ENCODE assay signal across 1 fruit fly cellular context in the genomic region with DNA sequence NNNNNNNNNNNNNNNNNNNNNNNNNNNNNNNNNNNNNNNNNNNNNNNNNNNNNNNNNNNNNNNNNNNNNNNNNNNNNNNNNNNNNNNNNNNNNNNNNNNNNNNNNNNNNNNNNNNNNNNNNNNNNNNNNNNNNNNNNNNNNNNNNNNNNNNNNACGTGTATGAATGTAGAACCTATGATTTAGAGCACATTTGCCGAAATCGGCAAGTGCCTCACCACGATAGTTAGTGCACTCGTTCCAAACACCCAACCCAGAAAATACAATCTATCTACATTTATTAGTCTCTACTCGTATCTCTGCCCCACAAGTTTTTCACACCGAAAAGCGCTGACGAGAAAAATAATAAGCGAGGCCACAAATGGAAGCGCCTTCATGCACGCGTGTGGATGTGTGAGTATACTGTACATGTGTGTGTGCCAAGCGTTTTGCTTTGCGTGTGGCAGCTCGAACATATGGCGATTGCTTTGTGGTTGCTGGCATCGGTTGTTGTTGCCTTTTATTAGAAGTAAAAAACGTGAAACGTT.
TF ChIP-seq lines count a peak whose summit lies in the region.

No protein-coding gene starts in this region.

TF ChIP-seq in whole organism, embryonic, 481 proteins besides CTCF, POLR2A, EP300 and RAD21 (continued from another document and continues in another):
- TF ChIP-seq pita (GFP tag; optimal IDR thresholded peaks at IDR 0.05; lab: Kevin White, UChicago): no peak
- TF ChIP-seq ATbp (GFP tag; optimal IDR thresholded peaks at IDR 0.05; lab: Kevin White, UChicago): no peak
- TF ChIP-seq Gsc (GFP tag; IDR thresholded peaks at IDR 0.05; lab: Robert Waterston, UW): no peak
- TF ChIP-seq Fer3 (tag; optimal IDR thresholded peaks at IDR 0.05; lab: Kevin White, UChicago): no peak
- peak; percentile 8 for TF ChIP-seq CG9727 (GFP tag; optimal IDR thresholded peaks at IDR 0.05; lab: Kevin White, UChicago)
- TF ChIP-seq Sry-δ (GFP tag; optimal IDR thresholded peaks at IDR 0.05; lab: Kevin White, UChicago): no peak
- TF ChIP-seq az2 (GFP tag; optimal IDR thresholded peaks at IDR 0.05; lab: Kevin White, UChicago): no peak
- TF ChIP-seq stwl (tag; optimal IDR thresholded peaks at IDR 0.05; lab: Kevin White, UChicago): no peak
- no peak for TF ChIP-seq vvl (GFP tag; IDR thresholded peaks at IDR 0.05; lab: Robert Waterston, UW)
- peak; percentile 9 for TF ChIP-seq Ssrp (tag; optimal IDR thresholded peaks at IDR 0.05; lab: Kevin White, UChicago)
- no peak for TF ChIP-seq CG7963 (GFP tag; IDR thresholded peaks at IDR 0.05; lab: Robert Waterston, UW; ENCODE audit: partially characterized antibody)
- no peak for TF ChIP-seq Nf-YA (GFP tag; IDR thresholded peaks at IDR 0.05; lab: Robert Waterston, UW)
- peak; percentile 39 for TF ChIP-seq NfI (GFP tag; optimal IDR thresholded peaks at IDR 0.05; lab: Kevin White, UChicago)
- TF ChIP-seq CG13894 (tag; optimal IDR thresholded peaks at IDR 0.05; lab: Kevin White, UChicago): no peak
- peak; percentile 23; the same call in 1 of the 2 replicates for TF ChIP-seq E2f1 (GFP tag; IDR thresholded peaks at IDR 0.05; lab: Robert Waterston, UW)
- no peak for TF ChIP-seq sr (GFP tag; IDR thresholded peaks at IDR 0.05; lab: Robert Waterston, UW)
- no peak for TF ChIP-seq ash1 (GFP tag; optimal IDR thresholded peaks at IDR 0.05; lab: Kevin White, UChicago)
- no peak for TF ChIP-seq Dfd (GFP tag; optimal IDR thresholded peaks at IDR 0.05; lab: Kevin White, UChicago)
- TF ChIP-seq CG9876 (GFP tag; optimal IDR thresholded peaks at IDR 0.05; lab: Kevin White, UChicago): no peak
- TF ChIP-seq lilli (GFP tag; optimal IDR thresholded peaks at IDR 0.05; lab: Kevin White, UChicago): peak; percentile 3
- TF ChIP-seq CG15696 (tag; optimal IDR thresholded peaks at IDR 0.05; lab: Kevin White, UChicago): no peak
- TF ChIP-seq sug (tag; optimal IDR thresholded peaks at IDR 0.05; lab: Kevin White, UChicago): peak; percentile 93
- TF ChIP-seq CrebB (tag; optimal IDR thresholded peaks at IDR 0.05; lab: Kevin White, UChicago): no peak
- peak; percentile 62 for TF ChIP-seq CG12769 (tag; optimal IDR thresholded peaks at IDR 0.05; lab: Kevin White, UChicago)
- TF ChIP-seq Neu2 (GFP tag; optimal IDR thresholded peaks at IDR 0.05; lab: Kevin White, UChicago; ENCODE audit: borderline replicate concordance): no peak
- TF ChIP-seq B-H1 (GFP tag; IDR thresholded peaks at IDR 0.05; lab: Robert Waterston, UW): no peak
- no peak for TF ChIP-seq CG3281 (GFP tag; optimal IDR thresholded peaks at IDR 0.05; lab: Kevin White, UChicago)
- TF ChIP-seq CG1529 (GFP tag; optimal IDR thresholded peaks at IDR 0.05; lab: Kevin White, UChicago): no peak
- TF ChIP-seq CG8765 (GFP tag; IDR thresholded peaks at IDR 0.05; lab: Robert Waterston, UW): no peak
- TF ChIP-seq nerfin-1 (tag; optimal IDR thresholded peaks at IDR 0.05; lab: Kevin White, UChicago): no peak
- TF ChIP-seq cg (GFP tag; optimal IDR thresholded peaks at IDR 0.05; lab: Kevin White, UChicago): peak; percentile 86
- TF ChIP-seq Mrtf (GFP tag; IDR thresholded peaks at IDR 0.05; lab: Robert Waterston, UW): no peak
- TF ChIP-seq CG14441 (GFP tag; IDR thresholded peaks at IDR 0.05; lab: Robert Waterston, UW): peak; percentile 53
- TF ChIP-seq run (tag; optimal IDR thresholded peaks at IDR 0.05; lab: Kevin White, UChicago): peak; percentile 17
- TF ChIP-seq chn (GFP tag; optimal IDR thresholded peaks at IDR 0.05; lab: Kevin White, UChicago): no peak
- TF ChIP-seq hth (optimal IDR thresholded peaks at IDR 0.05; lab: Kevin White, UChicago): no peak
- no peak for TF ChIP-seq emc (GFP tag; optimal IDR thresholded peaks at IDR 0.05; lab: Kevin White, UChicago)
- TF ChIP-seq D19A (tag; optimal IDR thresholded peaks at IDR 0.05; lab: Kevin White, UChicago): no peak
- TF ChIP-seq CG5245 (GFP tag; optimal IDR thresholded peaks at IDR 0.05; lab: Kevin White, UChicago): no peak
- TF ChIP-seq H15 (GFP tag; IDR thresholded peaks at IDR 0.05; lab: Robert Waterston, UW): no peak
- TF ChIP-seq CG34422 (GFP tag; IDR thresholded peaks at IDR 0.05; lab: Robert Waterston, UW): no peak
- no peak for TF ChIP-seq Side (GFP tag; optimal IDR thresholded peaks at IDR 0.05; lab: Kevin White, UChicago)
- TF ChIP-seq Dip3 (GFP tag; optimal IDR thresholded peaks at IDR 0.05; lab: Kevin White, UChicago): no peak
- TF ChIP-seq CG4617 (GFP tag; optimal IDR thresholded peaks at IDR 0.05; lab: Kevin White, UChicago; ENCODE audit: borderline replicate concordance): no peak
- TF ChIP-seq Hsf (GFP tag; optimal IDR thresholded peaks at IDR 0.05; lab: Kevin White, UChicago): peak; percentile 4
- TF ChIP-seq fd3F (GFP tag; optimal IDR thresholded peaks at IDR 0.05; lab: Kevin White, UChicago): no peak
- TF ChIP-seq pros (GFP tag; optimal IDR thresholded peaks at IDR 0.05; lab: Kevin White, UChicago): no peak
- TF ChIP-seq Oaz (GFP tag; IDR thresholded peaks at IDR 0.05; lab: Robert Waterston, UW): no peak
- peak; percentile 57; the same call in 2 of the 4 replicates for TF ChIP-seq Dll (GFP tag; IDR thresholded peaks at IDR 0.05; lab: Robert Waterston, UW; ENCODE audit: partially characterized antibody)
- no peak for TF ChIP-seq Dbx (GFP tag; IDR thresholded peaks at IDR 0.05; lab: Robert Waterston, UW)
- TF ChIP-seq BtbVII (GFP tag; optimal IDR thresholded peaks at IDR 0.05; lab: Kevin White, UChicago): no peak
- no peak for TF ChIP-seq CG14667 (GFP tag; IDR thresholded peaks at IDR 0.05; lab: Robert Waterston, UW)
- TF ChIP-seq CG2116 (GFP tag; optimal IDR thresholded peaks at IDR 0.05; lab: Kevin White, UChicago): no peak
- TF ChIP-seq CG5180 (GFP tag; optimal IDR thresholded peaks at IDR 0.05; lab: Kevin White, UChicago): no peak
- TF ChIP-seq CG7928 (GFP tag; optimal IDR thresholded peaks at IDR 0.05; lab: Kevin White, UChicago): no peak
- no peak for TF ChIP-seq CG3838 (GFP tag; optimal IDR thresholded peaks at IDR 0.05; lab: Kevin White, UChicago)
- no peak for TF ChIP-seq CG17361 (GFP tag; IDR thresholded peaks at IDR 0.05; lab: Robert Waterston, UW)
- peak; percentile 41 for TF ChIP-seq lmd (GFP tag; IDR thresholded peaks at IDR 0.05; lab: Robert Waterston, UW)
- no peak for TF ChIP-seq CG6254 (GFP tag; optimal IDR thresholded peaks at IDR 0.05; lab: Kevin White, UChicago)
- TF ChIP-seq CG9609 (GFP tag; optimal IDR thresholded peaks at IDR 0.05; lab: Kevin White, UChicago): no peak
- peak; percentile 1 for TF ChIP-seq CG8281 (tag; optimal IDR thresholded peaks at IDR 0.05; lab: Kevin White, UChicago)
- TF ChIP-seq CG2129 (GFP tag; IDR thresholded peaks at IDR 0.05; lab: Robert Waterston, UW; ENCODE audit: partially characterized antibody): no peak
- TF ChIP-seq eyg (GFP tag; optimal IDR thresholded peaks at IDR 0.05; lab: Kevin White, UChicago): no peak
- no peak for TF ChIP-seq ab (GFP tag; optimal IDR thresholded peaks at IDR 0.05; lab: Kevin White, UChicago)
- TF ChIP-seq Mad (GFP tag; optimal IDR thresholded peaks at IDR 0.05; lab: Kevin White, UChicago): no peak
- TF ChIP-seq CG12391 (tag; optimal IDR thresholded peaks at IDR 0.05; lab: Kevin White, UChicago): no peak
- TF ChIP-seq jumu (GFP tag; optimal IDR thresholded peaks at IDR 0.05; lab: Kevin White, UChicago): no peak
- no peak for TF ChIP-seq Dp (GFP tag; optimal IDR thresholded peaks at IDR 0.05; lab: Kevin White, UChicago)
- TF ChIP-seq CG6813 (GFP tag; optimal IDR thresholded peaks at IDR 0.05; lab: Kevin White, UChicago): no peak
- TF ChIP-seq Camta (GFP tag; optimal IDR thresholded peaks at IDR 0.05; lab: Kevin White, UChicago): no peak
- no peak for TF ChIP-seq hbn (GFP tag; IDR thresholded peaks at IDR 0.05; lab: Robert Waterston, UW; ENCODE audit: partially characterized antibody)
- TF ChIP-seq so (GFP tag; IDR thresholded peaks at IDR 0.05; lab: Robert Waterston, UW): no peak
- TF ChIP-seq tll (GFP tag; optimal IDR thresholded peaks at IDR 0.05; lab: Kevin White, UChicago): no peak
- TF ChIP-seq kah (GFP tag; optimal IDR thresholded peaks at IDR 0.05; lab: Kevin White, UChicago): no peak
- peak; percentile 23 for TF ChIP-seq CG18262 (tag; optimal IDR thresholded peaks at IDR 0.05; lab: Kevin White, UChicago)
- TF ChIP-seq CG3407 (GFP tag; optimal IDR thresholded peaks at IDR 0.05; lab: Kevin White, UChicago): no peak
- TF ChIP-seq Opbp (GFP tag; IDR thresholded peaks at IDR 0.05; lab: Robert Waterston, UW; ENCODE audit: partially characterized antibody): no peak
- TF ChIP-seq lab (GFP tag; optimal IDR thresholded peaks at IDR 0.05; lab: Kevin White, UChicago): peak; percentile 26
- TF ChIP-seq Kr (GFP tag; optimal IDR thresholded peaks at IDR 0.05; lab: Kevin White, UChicago): no peak
- TF ChIP-seq HmgD (GFP tag; optimal IDR thresholded peaks at IDR 0.05; lab: Kevin White, UChicago): no peak
- peak; percentile 18 for TF ChIP-seq CG7839 (tag; optimal IDR thresholded peaks at IDR 0.05; lab: Kevin White, UChicago)
- TF ChIP-seq phol (tag; optimal IDR thresholded peaks at IDR 0.05; lab: Kevin White, UChicago): no peak
- TF ChIP-seq sens-2 (GFP tag; IDR thresholded peaks at IDR 0.05; lab: Robert Waterston, UW): no peak
- TF ChIP-seq Sry-β (GFP tag; optimal IDR thresholded peaks at IDR 0.05; lab: Kevin White, UChicago): peak; percentile 9
- TF ChIP-seq gsb (GFP tag; IDR thresholded peaks at IDR 0.05; lab: Robert Waterston, UW): no peak
- no peak for TF ChIP-seq gfzf (GFP tag; optimal IDR thresholded peaks at IDR 0.05; lab: Kevin White, UChicago)
- no peak for TF ChIP-seq CG3847 (GFP tag; IDR thresholded peaks at IDR 0.05; lab: Robert Waterston, UW)
- no peak for TF ChIP-seq lola (GFP tag; optimal IDR thresholded peaks at IDR 0.05; lab: Kevin White, UChicago)
- no peak for TF ChIP-seq CG15479 (GFP tag; optimal IDR thresholded peaks at IDR 0.05; lab: Kevin White, UChicago)
- no peak for TF ChIP-seq CG12942 (GFP tag; optimal IDR thresholded peaks at IDR 0.05; lab: Kevin White, UChicago)
- TF ChIP-seq CG16815 (GFP tag; optimal IDR thresholded peaks at IDR 0.05; lab: Kevin White, UChicago): no peak
- peak; percentile 20 for TF ChIP-seq CG13424 (tag; optimal IDR thresholded peaks at IDR 0.05; lab: Kevin White, UChicago)
- TF ChIP-seq CG14050 (GFP tag; IDR thresholded peaks at IDR 0.05; lab: Robert Waterston, UW): no peak
- TF ChIP-seq aop (GFP tag; IDR thresholded peaks at IDR 0.05; lab: Robert Waterston, UW): no peak
- TF ChIP-seq NFAT (GFP tag; IDR thresholded peaks at IDR 0.05; lab: Robert Waterston, UW): no peak
- no peak for TF ChIP-seq CG31224 (GFP tag; IDR thresholded peaks at IDR 0.05; lab: Robert Waterston, UW)
- TF ChIP-seq insv (GFP tag; optimal IDR thresholded peaks at IDR 0.05; lab: Kevin White, UChicago): no peak
- TF ChIP-seq dpn (GFP tag; optimal IDR thresholded peaks at IDR 0.05; lab: Kevin White, UChicago): peak in 1 of 2 experiments; percentile 4
- no peak for TF ChIP-seq lbe (GFP tag; optimal IDR thresholded peaks at IDR 0.05; lab: Kevin White, UChicago)
- no peak for TF ChIP-seq CHES-1-like (GFP tag; optimal IDR thresholded peaks at IDR 0.05; lab: Kevin White, UChicago)
- no peak for TF ChIP-seq CG43689 (GFP tag; IDR thresholded peaks at IDR 0.05; lab: Robert Waterston, UW)
- TF ChIP-seq br (optimal IDR thresholded peaks at IDR 0.05; lab: Kevin White, UChicago): no peak
- no peak for TF ChIP-seq CG11695 (GFP tag; IDR thresholded peaks at IDR 0.05; lab: Robert Waterston, UW)
- no peak for TF ChIP-seq CG11093 (GFP tag; IDR thresholded peaks at IDR 0.05; lab: Robert Waterston, UW)
- TF ChIP-seq pfk (GFP tag; optimal IDR thresholded peaks at IDR 0.05; lab: Kevin White, UChicago): no peak
- no peak for TF ChIP-seq Poxn (GFP tag; IDR thresholded peaks at IDR 0.05; lab: Robert Waterston, UW)
- TF ChIP-seq CG18599 (GFP tag; optimal IDR thresholded peaks at IDR 0.05; lab: Kevin White, UChicago): no peak
- no peak for TF ChIP-seq CG13123 (GFP tag; optimal IDR thresholded peaks at IDR 0.05; lab: Kevin White, UChicago)
- no peak for TF ChIP-seq NK7.1 (GFP tag; optimal IDR thresholded peaks at IDR 0.05; lab: Kevin White, UChicago)
- peak; percentile 60 for TF ChIP-seq Vsx1 (GFP tag; optimal IDR thresholded peaks at IDR 0.05; lab: Kevin White, UChicago)
- no peak for TF ChIP-seq CG12104 (GFP tag; optimal IDR thresholded peaks at IDR 0.05; lab: Kevin White, UChicago)
- TF ChIP-seq exex (tag; optimal IDR thresholded peaks at IDR 0.05; lab: Kevin White, UChicago): no peak
- no peak for TF ChIP-seq crol (GFP tag; IDR thresholded peaks at IDR 0.05; lab: Robert Waterston, UW)
- TF ChIP-seq CG4424 (GFP tag; optimal IDR thresholded peaks at IDR 0.05; lab: Kevin White, UChicago): peak; percentile 38
- TF ChIP-seq Stat92E (GFP tag; optimal IDR thresholded peaks at IDR 0.05; lab: Kevin White, UChicago): no peak
- TF ChIP-seq esg (GFP tag; conservative IDR thresholded peaks at IDR 0.05; lab: Robert Waterston, UW): no peak; the same call in 1 of the 2 replicates
- peak; percentile 48; the same call in 1 of the 2 replicates for TF ChIP-seq Xrp1 (GFP tag; IDR thresholded peaks at IDR 0.05; lab: Robert Waterston, UW)
- TF ChIP-seq dmrt11E (tag; optimal IDR thresholded peaks at IDR 0.05; lab: Kevin White, UChicago): no peak
- TF ChIP-seq sqz (GFP tag; optimal IDR thresholded peaks at IDR 0.05; lab: Kevin White, UChicago): no peak
- peak; percentile 24; the same call in 1 of the 3 replicates for TF ChIP-seq CG16813 (GFP tag; IDR thresholded peaks at IDR 0.05; lab: Robert Waterston, UW; ENCODE audit: partially characterized antibody)
- no peak for TF ChIP-seq CG10267 (tag; optimal IDR thresholded peaks at IDR 0.05; lab: Kevin White, UChicago)
- TF ChIP-seq nom (GFP tag; optimal IDR thresholded peaks at IDR 0.05; lab: Kevin White, UChicago): no peak
- TF ChIP-seq CG8388 (GFP tag; optimal IDR thresholded peaks at IDR 0.05; lab: Kevin White, UChicago): peak; percentile 27
- no peak for TF ChIP-seq dan (GFP tag; IDR thresholded peaks at IDR 0.05; lab: Robert Waterston, UW)
- TF ChIP-seq cato (GFP tag; optimal IDR thresholded peaks at IDR 0.05; lab: Kevin White, UChicago; ENCODE audit: borderline replicate concordance): no peak
- TF ChIP-seq CG10462 (GFP tag; optimal IDR thresholded peaks at IDR 0.05; lab: Kevin White, UChicago): no peak
- no peak for TF ChIP-seq CG17359 (tag; optimal IDR thresholded peaks at IDR 0.05; lab: Kevin White, UChicago)
- TF ChIP-seq CG11398 (GFP tag; optimal IDR thresholded peaks at IDR 0.05; lab: Kevin White, UChicago): no peak
- TF ChIP-seq CG2875 (GFP tag; optimal IDR thresholded peaks at IDR 0.05; lab: Kevin White, UChicago): no peak
- no peak for TF ChIP-seq Fer2 (tag; optimal IDR thresholded peaks at IDR 0.05; lab: Kevin White, UChicago)
- TF ChIP-seq CG3065 (GFP tag; optimal IDR thresholded peaks at IDR 0.05; lab: Kevin White, UChicago): no peak
